Worm (Caenorhabditis elegans) whole organism, young adult: ENCODE data around the gene rabr-4.

Experiments used
- B0261.1 ChIP-seq: sonication (generic microtip); optimal IDR thresholded peaks from 2 replicates; lab custom pipeline; 2016; ENCODE audit warnings: mild to moderate bottlenecking, missing genetic modification characterization, moderate library complexity, missing compliant biosample characterization
- C17E4.6 ChIP-seq: fragments of 200-800 bp; sonication (Bioruptor generic); IDR thresholded peaks from 2 replicates; pipeline ENCODE4 v1.3.6; 2022; ENCODE audit warnings: missing genetic modification reagents, missing genetic modification characterization, missing compliant biosample characterization
- D2030.7 ChIP-seq: fragments of 200-800 bp; sonication (Bioruptor generic); IDR thresholded peaks from 2 replicates; pipeline ENCODE4 v1.3.6; 2022; ENCODE audit warnings: missing genetic modification reagents, missing genetic modification characterization, missing compliant biosample characterization
- F10E7.11 ChIP-seq: sonication (generic microtip); optimal IDR thresholded peaks from 2 replicates; lab custom pipeline; 2017; ENCODE audit warnings: mild to moderate bottlenecking, missing genetic modification characterization, moderate library complexity, missing compliant biosample characterization
- F52B5.7 ChIP-seq: sonication (generic microtip); optimal IDR thresholded peaks from 2 replicates; lab custom pipeline; 2016; ENCODE audit warnings: mild to moderate bottlenecking, missing genetic modification characterization, missing compliant biosample characterization
- F57A8.1 ChIP-seq: fragments of 200-800 bp; sonication (Bioruptor generic); optimal IDR thresholded peaks from 2 replicates; lab custom pipeline; 2018; ENCODE audit warnings: mild to moderate bottlenecking, missing genetic modification characterization, moderate library complexity, missing compliant biosample characterization
- Y53F4B.3 ChIP-seq: fragments of 200-800 bp; sonication (Bioruptor generic); IDR thresholded peaks from 2 replicates; pipeline ENCODE4 v1.3.6; 2022; ENCODE audit warnings: missing genetic modification reagents, missing genetic modification characterization, missing compliant biosample characterization
- akir-1 ChIP-seq: fragments of 200-800 bp; sonication (Bioruptor generic); optimal IDR thresholded peaks from 2 replicates; lab custom pipeline; 2018; ENCODE audit warnings: mild to moderate bottlenecking, missing genetic modification characterization, moderate library complexity, missing compliant biosample characterization
- ama-1 ChIP-seq, 3 experiments: fragments of 150-350 bp in 1 of 3; sonication (generic microtip) in 2 of 3; optimal IDR thresholded peaks; 2 replicates each; lab custom pipeline; 2014 to 2018; ENCODE audit warnings: missing biosample characterization in 2 of 3, missing genetic modification characterization in 2 of 3, missing genetic modification reagents in 2 of 3
- aptf-2 ChIP-seq: fragments of 200-800 bp; sonication (Bioruptor generic); conservative IDR thresholded peaks from 2 replicates; pipeline ENCODE4 v1.3.6; 2022; ENCODE audit warnings: missing genetic modification reagents, missing genetic modification characterization, missing compliant biosample characterization
- aptf-3 ChIP-seq: fragments of 200-800 bp; sonication (Bioruptor generic); IDR thresholded peaks from 2 replicates; pipeline ENCODE4 v1.3.6; 2022; ENCODE audit warnings: missing genetic modification characterization, missing compliant biosample characterization
- attf-3 ChIP-seq: fragments of 200-800 bp; sonication (Bioruptor generic); conservative IDR thresholded peaks from 2 replicates; pipeline ENCODE4 v1.3.6; 2022; ENCODE audit warnings: missing genetic modification reagents, missing genetic modification characterization, missing compliant biosample characterization
- attf-6 ChIP-seq: fragments of 200-800 bp; sonication (Bioruptor generic); IDR thresholded peaks from 2 replicates; pipeline ENCODE4 v1.3.6; 2022; ENCODE audit warnings: missing genetic modification reagents, missing genetic modification characterization, missing compliant biosample characterization
- bed-2 ChIP-seq: fragments of 200-800 bp; sonication (Bioruptor generic); IDR thresholded peaks from 2 replicates; pipeline ENCODE4 v1.3.6; 2022; ENCODE audit warnings: missing genetic modification reagents, missing genetic modification characterization, missing compliant biosample characterization
- cebp-1 ChIP-seq, 2 experiments: fragments of 200-800 bp in 1 of 2; sonication (Bioruptor generic) in 1 of 2; sonication (generic microtip) in 1 of 2; IDR thresholded peaks in 1 of 2; optimal IDR thresholded peaks in 1 of 2; 2 replicates each; pipeline versions ENCODE4 v1.3.6 to Lab custom; 2017 to 2022; ENCODE audit warnings: missing compliant biosample characterization in 2 of 2, missing genetic modification characterization in 2 of 2, mild to moderate bottlenecking in 1 of 2, missing genetic modification reagents in 1 of 2, moderate library complexity in 1 of 2
- ceh-100 ChIP-seq: fragments of 200-800 bp; sonication (Bioruptor generic); IDR thresholded peaks from 2 replicates; pipeline ENCODE4 v1.3.6; 2022; ENCODE audit warnings: missing genetic modification reagents, missing genetic modification characterization, missing compliant biosample characterization
- ceh-58 ChIP-seq: fragments of 200-800 bp; sonication (Bioruptor generic); IDR thresholded peaks from 2 replicates; pipeline ENCODE4 v1.3.6; 2022; ENCODE audit warnings: missing genetic modification characterization, missing compliant biosample characterization
- chd-7 ChIP-seq: sonication (generic microtip); optimal IDR thresholded peaks from 2 replicates; lab custom pipeline; 2016; ENCODE audit warnings: mild to moderate bottlenecking, missing genetic modification characterization, moderate library complexity, missing compliant biosample characterization
- dox-1 ChIP-seq: fragments of 200-800 bp; sonication (Bioruptor generic); IDR thresholded peaks from 2 replicates; pipeline ENCODE4 v1.3.6; 2022; ENCODE audit warnings: missing genetic modification reagents, missing genetic modification characterization, missing compliant biosample characterization
- dpff-1 ChIP-seq: sonication (generic microtip); optimal IDR thresholded peaks from 2 replicates; lab custom pipeline; 2017; ENCODE audit warnings: mild to moderate bottlenecking, missing genetic modification characterization, missing compliant biosample characterization
- dpl-1 ChIP-seq: fragments of 150-350 bp; optimal IDR thresholded peaks from 2 replicates; lab custom pipeline; 2014; ENCODE audit warnings: missing biosample characterization, missing genetic modification reagents, missing genetic modification characterization
- efl-1 ChIP-seq: fragments of 150-350 bp; optimal IDR thresholded peaks from 2 replicates; lab custom pipeline; 2014; ENCODE audit warnings: missing biosample characterization, missing genetic modification reagents, missing genetic modification characterization
- egl-44 ChIP-seq: fragments of 200-800 bp; sonication (Bioruptor generic); IDR thresholded peaks from 2 replicates; pipeline ENCODE4 v1.3.6; 2022; ENCODE audit warnings: missing genetic modification reagents, missing genetic modification characterization, missing compliant biosample characterization
- lag-1 ChIP-seq: fragments of 200-800 bp; sonication (Bioruptor generic); IDR thresholded peaks from 2 replicates; pipeline ENCODE4 v1.3.6; 2022; ENCODE audit warnings: missing genetic modification reagents, missing genetic modification characterization, missing compliant biosample characterization
- let-526 ChIP-seq: fragments of 200-800 bp; sonication (Bioruptor generic); IDR thresholded peaks from 2 replicates; pipeline ENCODE4 v1.3.6; 2022; ENCODE audit warnings: missing genetic modification reagents, missing genetic modification characterization, missing compliant biosample characterization
- lin-54 ChIP-seq: fragments of 200-800 bp; sonication (Bioruptor generic); optimal IDR thresholded peaks from 2 replicates; lab custom pipeline; 2018; ENCODE audit warnings: mild to moderate bottlenecking, missing genetic modification characterization, missing compliant biosample characterization
- lsy-27 ChIP-seq: sonication (generic microtip); optimal IDR thresholded peaks from 2 replicates; lab custom pipeline; 2017; ENCODE audit warnings: missing genetic modification characterization, mild to moderate bottlenecking, missing compliant biosample characterization, antibody characterized with exemption, missing genotype, borderline replicate concordance; ENCODE audit not compliant: insufficient read depth
- madf-10 ChIP-seq: sonication (generic microtip); optimal IDR thresholded peaks from 2 replicates; lab custom pipeline; 2016; ENCODE audit warnings: mild to moderate bottlenecking, missing genetic modification characterization, missing compliant biosample characterization
- madf-3 ChIP-seq: fragments of 200-800 bp; sonication (Bioruptor generic); IDR thresholded peaks from 2 replicates; pipeline ENCODE4 v1.3.6; 2022; ENCODE audit warnings: missing genetic modification reagents, missing genetic modification characterization, missing compliant biosample characterization
- madf-6 ChIP-seq: fragments of 200-800 bp; sonication (Bioruptor generic); IDR thresholded peaks from 2 replicates; pipeline ENCODE4 v1.3.6; 2022; ENCODE audit warnings: missing genetic modification reagents, missing genetic modification characterization, missing compliant biosample characterization
- madf-8 ChIP-seq: fragments of 200-800 bp; sonication (Bioruptor generic); conservative IDR thresholded peaks from 2 replicates; pipeline ENCODE4 v1.3.6; 2022; ENCODE audit warnings: missing genetic modification reagents, missing genetic modification characterization, missing compliant biosample characterization
- mcd-1 ChIP-seq: fragments of 200-800 bp; sonication (Bioruptor generic); IDR thresholded peaks from 2 replicates; pipeline ENCODE4 v1.3.6; 2022; ENCODE audit warnings: missing genetic modification reagents, missing genetic modification characterization, missing compliant biosample characterization
- nfya-1 ChIP-seq: sonication (generic microtip); optimal IDR thresholded peaks from 2 replicates; lab custom pipeline; 2017; ENCODE audit warnings: antibody characterized with exemption, missing compliant biosample characterization, missing genetic modification characterization, borderline replicate concordance; ENCODE audit not compliant: insufficient read depth
- nfya-2 ChIP-seq: fragments of 200-800 bp; sonication (Bioruptor generic); IDR thresholded peaks from 2 replicates; pipeline ENCODE4 v1.3.6; 2022; ENCODE audit warnings: missing genetic modification reagents, missing genetic modification characterization, missing compliant biosample characterization
- nfyb-1 ChIP-seq: fragments of 200-800 bp; sonication (Bioruptor generic); IDR thresholded peaks from 2 replicates; pipeline ENCODE4 v1.3.6; 2022; ENCODE audit warnings: missing genetic modification reagents, missing genetic modification characterization, missing compliant biosample characterization
- nhr-80 ChIP-seq: sonication (generic microtip); optimal IDR thresholded peaks from 2 replicates; lab custom pipeline; 2016; ENCODE audit warnings: missing genetic modification characterization, missing compliant biosample characterization
- nhr-90 ChIP-seq: sonication (generic microtip); optimal IDR thresholded peaks from 2 replicates; lab custom pipeline; 2016; ENCODE audit warnings: missing genotype, mild to moderate bottlenecking, missing genetic modification characterization, missing compliant biosample characterization
- rcor-1 ChIP-seq: fragments of 200-800 bp; sonication (Bioruptor generic); IDR thresholded peaks from 2 replicates; pipeline ENCODE4 v1.3.6; 2022; ENCODE audit warnings: missing genetic modification reagents, missing genetic modification characterization, missing compliant biosample characterization
- snpc-3.4 ChIP-seq: sonication (generic microtip); optimal IDR thresholded peaks from 2 replicates; lab custom pipeline; 2017; ENCODE audit warnings: missing genetic modification characterization, mild to moderate bottlenecking, missing compliant biosample characterization, antibody characterized with exemption, moderate library complexity, missing genotype, missing genetic modification reagents
- snpc-4 ChIP-seq, 5 experiments: fragments of 150-350 bp in 1 of 5; sonication (generic microtip) in 4 of 5; optimal IDR thresholded peaks; 2 replicates each; lab custom pipeline; 2014 to 2018; ENCODE audit warnings: missing genetic modification characterization in 5 of 5, missing biosample characterization in 3 of 5, antibody characterized with exemption in 2 of 5, mild to moderate bottlenecking in 2 of 5, missing compliant biosample characterization in 2 of 5, missing genotype in 2 of 5, moderate library complexity in 2 of 5, missing genetic modification reagents in 1 of 5
- sptf-2 ChIP-seq: fragments of 200-800 bp; sonication (Bioruptor generic); optimal IDR thresholded peaks from 2 replicates; lab custom pipeline; 2018; ENCODE audit warnings: mild to moderate bottlenecking, missing genetic modification characterization, missing compliant biosample characterization
- tlf-1 ChIP-seq: fragments of 200-800 bp; sonication (Bioruptor generic); optimal IDR thresholded peaks from 2 replicates; lab custom pipeline; 2018; ENCODE audit warnings: mild to moderate bottlenecking, missing genetic modification characterization, missing compliant biosample characterization
- zfh-2 ChIP-seq: fragments of 200-800 bp; sonication (Bioruptor generic); conservative IDR thresholded peaks from 2 replicates; pipeline ENCODE4 v1.3.6; 2022; ENCODE audit warnings: missing genetic modification reagents, missing genetic modification characterization, missing compliant biosample characterization
- ztf-18 ChIP-seq: sonication (generic microtip); optimal IDR thresholded peaks from 2 replicates; lab custom pipeline; 2016; ENCODE audit warnings: missing genotype, mild to moderate bottlenecking, missing genetic modification characterization, missing compliant biosample characterization
- ztf-22 ChIP-seq: fragments of 200-800 bp; sonication (Bioruptor generic); optimal IDR thresholded peaks from 2 replicates; lab custom pipeline; 2018; ENCODE audit warnings: mild to moderate bottlenecking, missing genetic modification characterization, moderate library complexity, missing compliant biosample characterization
- ztf-28 ChIP-seq: fragments of 200-800 bp; sonication (Bioruptor generic); IDR thresholded peaks from 2 replicates; pipeline ENCODE4 v1.3.6; 2022; ENCODE audit warnings: missing genetic modification reagents, missing genetic modification characterization, missing compliant biosample characterization

The rabr-4 gene

ce11 chrV:16225524-16226116 is 30.9 kb downstream of the rabr-4 start (continued):
- TF ChIP-seq ztf-18 = peak; percentile 27
- no peak for TF ChIP-seq C17E4.6 (GFP tag; lab: Robert Waterston, UW)
- 0 out of 2 replicates have a peak, but pooled peaks have one; percentile 11 for TF ChIP-seq madf-8 (GFP tag; lab: Robert Waterston, UW)
- TF ChIP-seq nfya-2 (GFP tag; lab: Robert Waterston, UW) = no peak
- TF ChIP-seq madf-10 (tag; lab: Kevin White, UChicago) = no peak
- peak; percentile 40; the same call in 1 of the 2 replicates for TF ChIP-seq ceh-100 (GFP tag; lab: Robert Waterston, UW)
- TF ChIP-seq efl-1 (GFP tag; lab: Kevin White, UChicago) = no peak
- TF ChIP-seq madf-6 (GFP tag; lab: Robert Waterston, UW) = peak; percentile 73
- no peak for TF ChIP-seq ztf-28 (GFP tag; lab: Robert Waterston, UW)
- no peak for TF ChIP-seq F52B5.7 (tag; lab: Kevin White, UChicago)
- peak; percentile 76 for TF ChIP-seq D2030.7
- TF ChIP-seq nhr-90 (tag; lab: Kevin White, UChicago) = no peak
- peak; percentile 74 for TF ChIP-seq snpc-3.4
- TF ChIP-seq lag-1 (GFP tag; lab: Robert Waterston, UW) = no peak
- TF ChIP-seq snpc-4 (GFP tag; optimal IDR thresholded peaks at IDR 0.05; lab: Kevin White, UChicago) = peak; percentile 89
- TF ChIP-seq snpc-4 (tag; optimal IDR thresholded peaks at IDR 0.05; lab: Kevin White, UChicago) = peak; percentile 82 to 97 (median 92)
- TF ChIP-seq aptf-2 (GFP tag; lab: Robert Waterston, UW) = 0 out of 2 replicates have a peak, but pooled peaks have one; percentile 29
- TF ChIP-seq dox-1 (GFP tag; lab: Robert Waterston, UW) = peak; percentile 77
- TF ChIP-seq rcor-1 (GFP tag; lab: Robert Waterston, UW) = 0 out of 2 replicates have a peak, but pooled peaks have one; percentile 26
- TF ChIP-seq nfya-1 = no peak
- TF ChIP-seq attf-6 (GFP tag; lab: Robert Waterston, UW) = peak; percentile 96
- TF ChIP-seq ztf-22 = no peak
- no peak for TF ChIP-seq F57A8.1 (GFP tag; lab: Kevin White, UChicago)
- 0 out of 2 replicates have a peak, but pooled peaks have one; percentile 50 for TF ChIP-seq ceh-58 (GFP tag; lab: Robert Waterston, UW)
- 0 out of 2 replicates have a peak, but pooled peaks have one; percentile 52 for TF ChIP-seq egl-44 (GFP tag; lab: Robert Waterston, UW)
- TF ChIP-seq cebp-1 (GFP tag; IDR thresholded peaks at IDR 0.05; lab: Robert Waterston, UW) = no peak
- TF ChIP-seq cebp-1 (tag; optimal IDR thresholded peaks at IDR 0.05; lab: Kevin White, UChicago) = no peak
- TF ChIP-seq bed-2 = no peak
- TF ChIP-seq F10E7.11 (tag; lab: Kevin White, UChicago) = no peak
- TF ChIP-seq Y53F4B.3 (GFP tag; lab: Robert Waterston, UW) = no peak
- TF ChIP-seq attf-3 (GFP tag; lab: Robert Waterston, UW) = no peak
- peak; percentile 32 for TF ChIP-seq mcd-1 (GFP tag; lab: Robert Waterston, UW)
- no peak for TF ChIP-seq madf-3 (GFP tag; lab: Robert Waterston, UW)
- TF ChIP-seq sptf-2 (GFP tag; lab: Kevin White, UChicago) = no peak
- no peak for TF ChIP-seq tlf-1 (GFP tag; lab: Kevin White, UChicago)
- no peak for TF ChIP-seq akir-1
- no peak for TF ChIP-seq dpl-1 (GFP tag; lab: Kevin White, UChicago)
- peak; percentile 42; the same call in 1 of the 2 replicates for TF ChIP-seq nfyb-1 (GFP tag; lab: Robert Waterston, UW)
- peak; percentile 16 for TF ChIP-seq lin-54
- TF ChIP-seq B0261.1 (tag; lab: Kevin White, UChicago) = peak; percentile 21
- no peak for TF ChIP-seq aptf-3 (GFP tag; lab: Robert Waterston, UW)
- TF ChIP-seq ama-1 (optimal IDR thresholded peaks at IDR 0.05; lab: Kevin White, UChicago) = no peak
- TF ChIP-seq ama-1 (GFP tag; optimal IDR thresholded peaks at IDR 0.05; lab: Kevin White, UChicago) = no peak
- no peak for TF ChIP-seq chd-7 (tag; lab: Kevin White, UChicago)
- TF ChIP-seq dpff-1 = no peak
- no peak for TF ChIP-seq let-526 (GFP tag; lab: Robert Waterston, UW)
- TF ChIP-seq lsy-27 (tag; lab: Kevin White, UChicago) = peak; percentile 21
- TF ChIP-seq zfh-2 (GFP tag; lab: Robert Waterston, UW) = 0 out of 2 replicates have a peak, but pooled peaks have one; percentile 20
- TF ChIP-seq nhr-80 = no peak
